Fruit fly (Drosophila melanogaster): ENCODE results near the gene Tig.

DNA sequence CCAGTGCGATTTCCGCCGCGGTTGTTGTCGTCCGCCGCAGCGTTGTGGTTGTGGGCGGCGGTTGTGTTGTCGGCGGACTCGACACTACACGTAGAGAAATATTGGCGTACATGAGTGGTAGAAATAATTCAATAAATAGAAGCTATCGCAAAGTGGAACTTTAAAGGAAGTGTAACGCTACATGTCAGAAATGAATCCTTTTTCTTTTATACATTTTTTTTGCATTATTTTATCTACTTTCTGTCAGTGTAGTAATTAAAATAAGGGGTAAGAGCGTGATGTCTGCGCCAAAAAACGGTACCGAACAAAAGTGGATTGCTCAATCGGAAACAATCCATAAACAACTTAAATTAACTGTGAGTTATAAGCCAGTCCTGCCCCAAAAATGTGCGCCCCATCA is 43.9 kb downstream of the Tig start:
- TF ChIP-seq Snoo (tag; optimal IDR thresholded peaks at IDR 0.05) (no peak), CG32121 (GFP tag; IDR thresholded peaks at IDR 0.05) (no peak), D1 (tag; optimal IDR thresholded peaks at IDR 0.05) (no peak), CG4496 (GFP tag; IDR thresholded peaks at IDR 0.05) (no peak), CG14655 (GFP tag; optimal IDR thresholded peaks at IDR 0.05) (no peak), CG10348 (GFP tag; IDR thresholded peaks at IDR 0.05) (no peak), CG17806 (tag; optimal IDR thresholded peaks at IDR 0.05) (no peak), fd96Ca (GFP tag; IDR thresholded peaks at IDR 0.05) (no peak), CG12605 (GFP tag; IDR thresholded peaks at IDR 0.05) (no peak), EcR (GFP tag; optimal IDR thresholded peaks at IDR 0.05) (no peak), Ets98B (GFP tag; IDR thresholded peaks at IDR 0.05) (no peak), CG8301 (tag; optimal IDR thresholded peaks at IDR 0.05) (no peak), rn (GFP tag; IDR thresholded peaks at IDR 0.05) (no peak), CG34367 (tag; optimal IDR thresholded peaks at IDR 0.05) (no peak)

Measured in whole organism, pupa.